Fruit fly (Drosophila melanogaster) whole organism, embryonic: ENCODE measurements around the gene CG31882.

ENCODE experiments used
- ATbp ChIP-seq: fragments of 200-800 bp; sonication (Bioruptor generic); optimal IDR thresholded peaks from 2 replicates; lab custom pipeline; 2017; ENCODE audit warnings: missing biosample characterization, mild to moderate bottlenecking, missing genetic modification characterization, missing genetic modification reagents
- CG10209 ChIP-seq: fragments of 200-800 bp; sonication (Bioruptor generic); optimal IDR thresholded peaks from 3 replicates; lab custom pipeline; 2017; ENCODE audit warnings: missing biosample characterization, mild to moderate bottlenecking, missing genetic modification characterization, missing genetic modification reagents
- CG10321 ChIP-seq: fragments of 200-800 bp; sonication (Bioruptor generic); IDR thresholded peaks from 2 replicates; pipeline ENCODE4 v1.3.6; 2022; ENCODE audit warnings: missing biosample characterization, missing genetic modification characterization
- CG10959 ChIP-seq: fragments of 200-800 bp; sonication (Bioruptor generic); IDR thresholded peaks from 2 replicates; pipeline ENCODE4 v1.3.6; 2022; ENCODE audit warnings: missing biosample characterization, missing genetic modification characterization
- CG11085 ChIP-seq: fragments of 200-800 bp; sonication (Bioruptor generic); IDR thresholded peaks from 2 replicates; pipeline ENCODE4 v1.3.6; 2022; ENCODE audit warnings: missing biosample characterization, missing genetic modification characterization
- CG12659 ChIP-seq: fragments of 200-800 bp; sonication (Bioruptor generic); optimal IDR thresholded peaks from 3 replicates; lab custom pipeline; 2017; ENCODE audit warnings: mild to moderate bottlenecking, missing biosample characterization, missing genetic modification reagents, missing genetic modification characterization
- CG13424 ChIP-seq: fragments of 200-800 bp; sonication (Bioruptor generic); optimal IDR thresholded peaks from 2 replicates; lab custom pipeline; 2019; ENCODE audit warnings: missing biosample characterization, mild to moderate bottlenecking, missing genetic modification characterization, moderate library complexity
- CG14050 ChIP-seq: fragments of 200-800 bp; sonication (Bioruptor generic); IDR thresholded peaks from 3 replicates; pipeline ENCODE4 v1.3.6; 2022; ENCODE audit warnings: missing biosample characterization, missing genetic modification characterization
- CG18262 ChIP-seq: fragments of 200-800 bp; optimal IDR thresholded peaks from 3 replicates; lab custom pipeline; 2019; ENCODE audit warnings: missing biosample characterization, mild to moderate bottlenecking, missing genetic modification characterization, moderate library complexity
- CG30403 ChIP-seq: fragments of 200-800 bp; sonication (Bioruptor generic); optimal IDR thresholded peaks from 3 replicates; lab custom pipeline; 2016; ENCODE audit warnings: missing biosample characterization, missing genetic modification characterization
- CG31224 ChIP-seq: fragments of 200-800 bp; sonication (Bioruptor generic); IDR thresholded peaks from 2 replicates; pipeline ENCODE4 v1.3.6; 2022; ENCODE audit warnings: missing biosample characterization, missing genetic modification characterization
- CG34376 ChIP-seq: fragments of 200-800 bp; sonication (Bioruptor generic); optimal IDR thresholded peaks from 2 replicates; lab custom pipeline; 2018; ENCODE audit warnings: missing biosample characterization, mild to moderate bottlenecking, missing genetic modification characterization
- CG42726 ChIP-seq: fragments of 200-800 bp; sonication (Bioruptor generic); IDR thresholded peaks from 2 replicates; pipeline ENCODE4 v1.3.6; 2022; ENCODE audit warnings: missing biosample characterization, missing genetic modification characterization; ENCODE audit not compliant: partially characterized antibody
- CG4820 ChIP-seq: fragments of 200-800 bp; sonication (Bioruptor generic); optimal IDR thresholded peaks from 3 replicates; lab custom pipeline; 2016; ENCODE audit warnings: missing biosample characterization, missing genetic modification characterization
- CG6654 ChIP-seq: fragments of 200-800 bp; sonication (Bioruptor generic); optimal IDR thresholded peaks from 2 replicates; lab custom pipeline; 2017; ENCODE audit warnings: missing biosample characterization, mild to moderate bottlenecking, missing genetic modification characterization
- CG9817 ChIP-seq: fragments of 200-800 bp; sonication (Bioruptor generic); optimal IDR thresholded peaks from 2 replicates; lab custom pipeline; 2018; ENCODE audit warnings: missing biosample characterization, mild to moderate bottlenecking, missing genetic modification characterization, moderate library complexity
- CG9876 ChIP-seq: fragments of 200-800 bp; sonication (Bioruptor generic); optimal IDR thresholded peaks from 2 replicates; lab custom pipeline; 2016; ENCODE audit warnings: missing biosample characterization, missing genetic modification characterization
- CoRest ChIP-seq: fragments of 200-800 bp; sonication (Bioruptor generic); optimal IDR thresholded peaks from 3 replicates; lab custom pipeline; 2018; ENCODE audit warnings: missing biosample characterization, mild to moderate bottlenecking, missing genetic modification characterization, moderate library complexity
- Dp ChIP-seq: fragments of 200-800 bp; sonication (Bioruptor generic); optimal IDR thresholded peaks from 2 replicates; lab custom pipeline; 2018; ENCODE audit warnings: missing biosample characterization, mild to moderate bottlenecking, missing genetic modification characterization, moderate library complexity
- Eip74EF ChIP-seq, 2 experiments: fragments of 200-800 bp in 1 of 2; fragments of >200 bp in 1 of 2; sonication (Bioruptor generic) in 1 of 2; optimal IDR thresholded peaks; 2 replicates each; lab custom pipeline; 2017 to 2019; ENCODE audit warnings: missing biosample characterization in 2 of 2, missing genetic modification characterization in 2 of 2, mild to moderate bottlenecking in 1 of 2, moderate library complexity in 1 of 2
- Ets97D ChIP-seq: fragments of 200-800 bp; sonication (Bioruptor generic); optimal IDR thresholded peaks from 3 replicates; lab custom pipeline; 2016; ENCODE audit warnings: missing biosample characterization, missing genetic modification characterization
- HmgD ChIP-seq: fragments of 200-800 bp; sonication (Bioruptor generic); optimal IDR thresholded peaks from 3 replicates; lab custom pipeline; 2016; ENCODE audit warnings: missing biosample characterization, missing genetic modification characterization
- Mrtf ChIP-seq: fragments of 200-800 bp; sonication (Bioruptor generic); IDR thresholded peaks from 3 replicates; pipeline ENCODE4 v1.3.6; 2022; ENCODE audit warnings: missing biosample characterization, missing genetic modification characterization
- NK7.1 ChIP-seq: fragments of 200-800 bp; sonication (Bioruptor generic); optimal IDR thresholded peaks from 3 replicates; lab custom pipeline; 2016; ENCODE audit warnings: missing biosample characterization, missing genetic modification characterization
- Nf-YB ChIP-seq: fragments of 200-800 bp; sonication (Bioruptor generic); optimal IDR thresholded peaks from 3 replicates; lab custom pipeline; 2019; ENCODE audit warnings: missing biosample characterization, mild to moderate bottlenecking, missing genetic modification characterization, moderate library complexity
- Nf-YC ChIP-seq: fragments of 200-800 bp; optimal IDR thresholded peaks from 3 replicates; lab custom pipeline; 2019; ENCODE audit warnings: missing biosample characterization, mild to moderate bottlenecking, missing genetic modification characterization, moderate library complexity
- PHDP ChIP-seq: fragments of 200-800 bp; sonication (Bioruptor generic); optimal IDR thresholded peaks from 3 replicates; lab custom pipeline; 2018; ENCODE audit warnings: missing biosample characterization, mild to moderate bottlenecking, missing genetic modification characterization, moderate library complexity
- Rfx ChIP-seq: fragments of 200-800 bp; sonication (Bioruptor generic); IDR thresholded peaks from 2 replicates; pipeline ENCODE4 v1.3.6; 2022; ENCODE audit warnings: missing biosample characterization, missing genetic modification characterization
- Trl ChIP-seq, 3 experiments: fragments of >200 bp in 2 of 3; fragments of 200-800 bp in 1 of 3; sonication (Bioruptor generic) in 1 of 3; optimal IDR thresholded peaks; 2 replicates in 1 of 3; 3 replicates in 2 of 3; lab custom pipeline; 2016 to 2017; ENCODE audit warnings: missing biosample characterization in 1 of 3, missing genetic modification characterization in 1 of 3
- abd-A ChIP-seq: fragments of 200-800 bp; sonication (Bioruptor generic); optimal IDR thresholded peaks from 3 replicates; lab custom pipeline; 2019; ENCODE audit warnings: missing biosample characterization, mild to moderate bottlenecking, missing genetic modification characterization, moderate library complexity
- ara ChIP-seq: fragments of 200-800 bp; sonication (Bioruptor generic); IDR thresholded peaks from 2 replicates; pipeline ENCODE4 v1.3.6; 2022; ENCODE audit warnings: missing biosample characterization, missing genetic modification characterization
- disco-r ChIP-seq: fragments of 200-800 bp; sonication (Bioruptor generic); optimal IDR thresholded peaks from 2 replicates; lab custom pipeline; 2016; ENCODE audit warnings: missing biosample characterization, missing genetic modification characterization
- eve ChIP-seq, 2 experiments: fragments of >200 bp; optimal IDR thresholded peaks; 2 replicates each; lab custom pipeline; 2017; ENCODE audit warnings: missing biosample characterization in 2 of 2, missing genetic modification characterization in 2 of 2
- exex ChIP-seq: fragments of 200-800 bp; sonication (Bioruptor generic); optimal IDR thresholded peaks from 4 replicates; lab custom pipeline; 2018; ENCODE audit warnings: missing biosample characterization, mild to moderate bottlenecking, missing genetic modification characterization, moderate library complexity
- gro ChIP-seq: fragments of 200-800 bp; sonication (Bioruptor generic); optimal IDR thresholded peaks from 2 replicates; lab custom pipeline; 2016; ENCODE audit warnings: missing biosample characterization, missing genetic modification characterization
- gsb ChIP-seq: fragments of 200-800 bp; sonication (Bioruptor generic); IDR thresholded peaks from 2 replicates; pipeline ENCODE4 v1.3.6; 2022; ENCODE audit warnings: missing biosample characterization, missing genetic modification characterization
- jigr1 ChIP-seq: fragments of 200-800 bp; sonication (Bioruptor generic); IDR thresholded peaks from 3 replicates; pipeline ENCODE4 v1.3.6; 2022; ENCODE audit warnings: missing biosample characterization, missing genetic modification characterization
- klu ChIP-seq: fragments of 200-800 bp; sonication (Bioruptor generic); IDR thresholded peaks from 2 replicates; pipeline ENCODE4 v1.3.6; 2022; ENCODE audit warnings: missing biosample characterization, missing genetic modification characterization
- lmd ChIP-seq: fragments of 200-800 bp; sonication (Bioruptor generic); IDR thresholded peaks from 2 replicates; pipeline ENCODE4 v1.3.6; 2022; ENCODE audit warnings: missing biosample characterization, missing genetic modification characterization
- lola ChIP-seq, 3 experiments: fragments of >200 bp in 2 of 3; fragments of 200-800 bp in 1 of 3; sonication (Bioruptor generic) in 1 of 3; optimal IDR thresholded peaks; 2 replicates each; lab custom pipeline; 2017 to 2019; ENCODE audit warnings: missing biosample characterization in 3 of 3, missing genetic modification characterization in 3 of 3, mild to moderate bottlenecking in 1 of 3, moderate library complexity in 1 of 3
- odd ChIP-seq: fragments of 200-800 bp; sonication (Bioruptor generic); optimal IDR thresholded peaks from 2 replicates; lab custom pipeline; 2017; ENCODE audit warnings: missing biosample characterization, mild to moderate bottlenecking, missing genetic modification characterization
- org-1 ChIP-seq: fragments of 200-800 bp; sonication (Bioruptor generic); optimal IDR thresholded peaks from 2 replicates; lab custom pipeline; 2017; ENCODE audit warnings: missing biosample characterization, missing genetic modification characterization
- peb ChIP-seq: fragments of 200-800 bp; sonication (Bioruptor generic); IDR thresholded peaks from 2 replicates; pipeline ENCODE4 v1.3.6; 2022; ENCODE audit warnings: missing biosample characterization, missing genetic modification characterization
- sd ChIP-seq: fragments of 200-800 bp; sonication (Bioruptor generic); optimal IDR thresholded peaks from 3 replicates; lab custom pipeline; 2018; ENCODE audit warnings: missing biosample characterization, mild to moderate bottlenecking, missing genetic modification characterization, moderate library complexity
- sens ChIP-seq: fragments of 200-800 bp; sonication (Bioruptor generic); peaks from one replicate; lab custom pipeline; 2016; ENCODE audit warnings: missing biosample characterization, missing genetic modification characterization
- seq ChIP-seq: fragments of 200-800 bp; sonication (Bioruptor generic); IDR thresholded peaks from 2 replicates; pipeline ENCODE4 v1.3.6; 2022; ENCODE audit warnings: missing biosample characterization, missing genetic modification characterization
- so ChIP-seq: fragments of 200-800 bp; sonication (Bioruptor generic); IDR thresholded peaks from 3 replicates; pipeline ENCODE4 v1.3.6; 2022; ENCODE audit warnings: missing biosample characterization, missing genetic modification characterization
- sob ChIP-seq: fragments of 200-800 bp; sonication (Bioruptor generic); IDR thresholded peaks from 2 replicates; pipeline ENCODE4 v1.3.6; 2022; ENCODE audit warnings: missing biosample characterization, missing genetic modification characterization
- zen ChIP-seq: fragments of 200-800 bp; sonication (Bioruptor generic); optimal IDR thresholded peaks from 3 replicates; lab custom pipeline; 2018; ENCODE audit warnings: missing biosample characterization, mild to moderate bottlenecking, missing genetic modification characterization, moderate library complexity

The CG31882 gene

dm6 chr2L:9633811-9634436 is 8.8 kb upstream of the CG31882 start, which contains the start of gene Apoltp (continued):
- TF ChIP-seq ATbp (GFP tag; lab: Kevin White, UChicago): peak; percentile 26
- TF ChIP-seq Rfx: peak; percentile 78
- peak; percentile 60 for TF ChIP-seq CG13424 (tag; lab: Kevin White, UChicago)
- TF ChIP-seq zen: peak; percentile 31
- peak; percentile 46 for TF ChIP-seq sens (GFP tag; lab: Kevin White, UChicago)
- TF ChIP-seq klu (GFP tag; lab: Robert Waterston, UW): 0 out of 2 replicates have a peak, but pooled peaks have one; percentile 35
- TF ChIP-seq Mrtf (GFP tag; lab: Robert Waterston, UW): peak; percentile 17; the same call in 1 of the 3 replicates
- TF ChIP-seq CG31224 (GFP tag; lab: Robert Waterston, UW): peak; percentile 58
- TF ChIP-seq Dp (GFP tag; lab: Kevin White, UChicago): no peak
- TF ChIP-seq so (GFP tag; lab: Robert Waterston, UW): peak; percentile 78; the same call in 1 of the 3 replicates
- TF ChIP-seq gro: no peak
- TF ChIP-seq CG11085 (GFP tag; lab: Robert Waterston, UW): peak; percentile 60
- TF ChIP-seq CG14050 (GFP tag; lab: Robert Waterston, UW): peak; percentile 39; the same call in 2 of the 3 replicates
- TF ChIP-seq gsb (GFP tag; lab: Robert Waterston, UW): peak; percentile 64
- TF ChIP-seq CG10209: peak; percentile 70
- TF ChIP-seq CoRest: peak; percentile 64
- TF ChIP-seq CG30403: peak; percentile 55
- peak; percentile 78 for TF ChIP-seq lmd
- TF ChIP-seq Trl (optimal IDR thresholded peaks at IDR 0.05; lab: Kevin White, UChicago): no peak
- TF ChIP-seq Trl (GFP tag; optimal IDR thresholded peaks at IDR 0.05; lab: Kevin White, UChicago): peak; percentile 20
- peak; percentile 63 for TF ChIP-seq PHDP (tag; lab: Kevin White, UChicago)
- TF ChIP-seq disco-r (GFP tag; lab: Kevin White, UChicago): no peak
- no peak for TF ChIP-seq jigr1
- TF ChIP-seq CG10959: peak; percentile 51; the same call in 1 of the 2 replicates
- TF ChIP-seq CG10321 (GFP tag; lab: Robert Waterston, UW): no peak
- TF ChIP-seq CG42726: no peak
- peak in 1 of 2 experiments; percentile 63 for TF ChIP-seq eve (GFP tag; optimal IDR thresholded peaks at IDR 0.05; lab: Kevin White, UChicago)
- TF ChIP-seq Nf-YB (GFP tag; lab: Kevin White, UChicago): no peak
- peak in 1 of 3 experiments; percentile 33 for TF ChIP-seq lola (GFP tag; optimal IDR thresholded peaks at IDR 0.05; lab: Kevin White, UChicago)
- no peak for TF ChIP-seq CG9876
- peak; percentile 38 for TF ChIP-seq odd (GFP tag; lab: Kevin White, UChicago)
- TF ChIP-seq CG34376 (GFP tag; lab: Kevin White, UChicago): peak; percentile 65
- peak; percentile 84 for TF ChIP-seq sob
- TF ChIP-seq abd-A (tag; lab: Kevin White, UChicago): no peak
- peak; percentile 35 for TF ChIP-seq CG12659
- TF ChIP-seq Eip74EF (GFP tag; optimal IDR thresholded peaks at IDR 0.05; lab: Kevin White, UChicago): no peak
- TF ChIP-seq seq (GFP tag; lab: Robert Waterston, UW): peak; percentile 55
- no peak for TF ChIP-seq peb (GFP tag; lab: Robert Waterston, UW)
- TF ChIP-seq Nf-YC (tag; lab: Kevin White, UChicago): no peak
- peak; percentile 63 for TF ChIP-seq org-1 (GFP tag; lab: Kevin White, UChicago)
- no peak for TF ChIP-seq HmgD (GFP tag; lab: Kevin White, UChicago)
- TF ChIP-seq CG9817 (tag; lab: Kevin White, UChicago): peak; percentile 26
- TF ChIP-seq CG18262: peak; percentile 68
- TF ChIP-seq ara: 0 out of 2 replicates have a peak, but pooled peaks have one; percentile 63
- TF ChIP-seq Ets97D (GFP tag; lab: Kevin White, UChicago): peak; percentile 84
- TF ChIP-seq NK7.1 (GFP tag; lab: Kevin White, UChicago): peak; percentile 21
- no peak for TF ChIP-seq sd
- TF ChIP-seq CG6654 (GFP tag; lab: Kevin White, UChicago): peak; percentile 51
- TF ChIP-seq CG4820: peak; percentile 57
- peak; percentile 34 for TF ChIP-seq exex (tag; lab: Kevin White, UChicago)
